Fruit fly (Drosophila melanogaster) whole organism, embryonic: Measurements from ENCODE around the gene CG10137.

Experiments
- BtbVII ChIP-seq: fragments of 200-800 bp; sonication (Bioruptor generic); optimal IDR thresholded peaks from 3 replicates; lab custom pipeline; 2017; ENCODE audit warnings: missing biosample characterization, mild to moderate bottlenecking, missing genetic modification characterization
- CG15269 ChIP-seq: fragments of 200-800 bp; sonication (Bioruptor generic); optimal IDR thresholded peaks from 2 replicates; lab custom pipeline; 2018; ENCODE audit warnings: missing biosample characterization, mild to moderate bottlenecking, missing genetic modification characterization, moderate library complexity
- CG15601 ChIP-seq: fragments of 200-800 bp; sonication (Bioruptor generic); optimal IDR thresholded peaks from 3 replicates; lab custom pipeline; 2019; ENCODE audit warnings: missing biosample characterization, mild to moderate bottlenecking, missing genetic modification characterization, moderate library complexity
- CG6765 ChIP-seq: fragments of 200-800 bp; sonication (Bioruptor generic); optimal IDR thresholded peaks from 3 replicates; lab custom pipeline; 2017; ENCODE audit warnings: missing biosample characterization, mild to moderate bottlenecking, missing genetic modification characterization
- CG9215 ChIP-seq: fragments of 200-800 bp; sonication (Bioruptor generic); IDR thresholded peaks from 2 replicates; pipeline ENCODE4 v1.3.6; 2022; ENCODE audit warnings: missing biosample characterization, missing genetic modification characterization
- CrebB ChIP-seq: fragments of 200-800 bp; sonication (Bioruptor generic); optimal IDR thresholded peaks from 3 replicates; lab custom pipeline; 2018; ENCODE audit warnings: missing biosample characterization, mild to moderate bottlenecking, missing genetic modification characterization
- bsh ChIP-seq, 2 experiments: fragments of 200-800 bp; sonication (Bioruptor generic); optimal IDR thresholded peaks; 2 replicates each; lab custom pipeline; 2017 to 2018; ENCODE audit warnings: mild to moderate bottlenecking in 2 of 2, missing biosample characterization in 2 of 2, missing genetic modification characterization in 2 of 2, moderate library complexity in 1 of 2
- pfk ChIP-seq: fragments of 200-800 bp; sonication (Bioruptor generic); optimal IDR thresholded peaks from 2 replicates; lab custom pipeline; 2018; ENCODE audit warnings: missing biosample characterization, mild to moderate bottlenecking, missing genetic modification characterization, moderate library complexity

DNA sequence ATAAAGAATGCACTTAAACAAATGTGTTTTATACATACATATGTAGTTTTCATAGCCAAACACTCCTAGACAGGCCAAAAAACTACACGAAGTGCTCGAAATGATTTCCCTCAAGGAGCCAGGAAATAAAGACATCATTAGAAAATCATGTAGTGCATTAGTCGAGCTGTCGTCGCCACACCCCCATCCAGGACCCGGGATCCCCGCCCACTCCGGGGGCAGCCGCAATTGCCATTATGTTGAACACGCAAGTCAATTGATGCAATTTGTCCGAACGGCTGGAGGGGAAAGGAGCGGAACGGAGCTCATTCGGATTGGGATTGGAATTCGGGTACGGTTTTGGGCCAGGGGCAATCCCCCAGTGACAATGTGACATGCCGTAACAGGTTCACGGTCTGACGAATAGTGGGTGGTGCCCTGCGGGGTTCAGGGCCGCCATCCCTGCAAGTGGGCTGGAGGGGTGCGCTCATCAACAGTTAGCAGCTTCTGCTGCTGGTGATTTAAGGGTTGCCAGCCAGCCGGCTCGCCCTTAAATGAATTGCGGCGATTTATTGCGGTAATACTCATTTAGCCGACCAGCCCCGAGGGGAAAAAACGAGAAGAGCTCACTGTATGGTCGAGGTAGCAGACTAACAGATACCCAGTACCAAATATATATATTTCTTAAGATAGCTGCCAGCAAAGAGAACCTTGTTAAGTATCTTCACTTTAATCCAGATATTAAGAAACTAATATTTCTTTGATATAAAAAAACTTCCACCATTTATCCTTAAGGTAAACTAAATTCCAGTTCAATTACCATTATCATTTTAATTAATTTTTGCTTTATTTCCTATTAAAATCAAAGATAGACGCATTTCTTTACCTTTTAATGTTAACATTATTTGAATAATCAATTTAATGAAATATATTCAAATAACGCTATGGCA is 45.8 kb upstream of the CG10137 start:
- TF ChIP-seq CrebB (tag; lab: Kevin White, UChicago) (no peak), bsh (GFP tag; optimal IDR thresholded peaks at IDR 0.05; lab: Kevin White, UChicago) (peak in 1 of 2 experiments; percentile 23), CG9215 (GFP tag; lab: Robert Waterston, UW) (no peak), CG15269 (tag; lab: Kevin White, UChicago) (no peak), CG6765 (GFP tag; lab: Kevin White, UChicago) (no peak), pfk (GFP tag; lab: Kevin White, UChicago) (no peak), CG15601 (no peak), BtbVII (GFP tag; lab: Kevin White, UChicago) (no peak)
